Fruit fly (Drosophila melanogaster) whole organism, pupa: ENCODE data around the gene CG13982.
A peak's percentile ranks its signal among the peaks of the same experiment; 100 is the strongest.

Source experiments
- CG10348 ChIP-seq: fragments of 200-800 bp; sonication (Bioruptor generic); IDR thresholded peaks from 2 replicates; pipeline ENCODE4 v1.3.6; 2022; ENCODE audit warnings: missing biosample characterization, missing genetic modification characterization
- CG12605 ChIP-seq: fragments of 200-800 bp; sonication (Bioruptor generic); IDR thresholded peaks from 2 replicates; pipeline ENCODE4 v1.3.6; 2022; ENCODE audit warnings: missing biosample characterization, missing genetic modification characterization
- CG13204 ChIP-seq: fragments of 200-800 bp; sonication (Bioruptor generic); optimal IDR thresholded peaks from 2 replicates; lab custom pipeline; 2018; ENCODE audit warnings: missing biosample characterization, mild to moderate bottlenecking, missing genetic modification characterization, moderate library complexity
- CG14655 ChIP-seq: fragments of 200-800 bp; sonication (Bioruptor generic); optimal IDR thresholded peaks from 3 replicates; lab custom pipeline; 2017; ENCODE audit warnings: mild to moderate bottlenecking, missing biosample characterization, missing genetic modification reagents, missing genetic modification characterization
- CG15710 ChIP-seq: fragments of 200-800 bp; sonication (Bioruptor generic); optimal IDR thresholded peaks from 2 replicates; lab custom pipeline; 2018; ENCODE audit warnings: missing biosample characterization, mild to moderate bottlenecking, missing genetic modification characterization, moderate library complexity
- CG17806 ChIP-seq: fragments of 200-800 bp; sonication (Bioruptor generic); optimal IDR thresholded peaks from 2 replicates; lab custom pipeline; 2018; ENCODE audit warnings: missing biosample characterization, mild to moderate bottlenecking, missing genetic modification characterization, moderate library complexity
- CG32121 ChIP-seq: fragments of 200-800 bp; sonication (Bioruptor generic); IDR thresholded peaks from 2 replicates; pipeline ENCODE4 v1.3.6; 2022; ENCODE audit warnings: missing biosample characterization, missing genetic modification characterization
- CG34367 ChIP-seq: fragments of 200-800 bp; sonication (Bioruptor generic); optimal IDR thresholded peaks from 2 replicates; lab custom pipeline; 2018; ENCODE audit warnings: missing biosample characterization, mild to moderate bottlenecking, missing genetic modification characterization
- CG4496 ChIP-seq: fragments of 200-800 bp; sonication (Bioruptor generic); IDR thresholded peaks from 3 replicates; pipeline ENCODE4 v1.3.6; 2022; ENCODE audit warnings: missing biosample characterization, missing genetic modification characterization
- CG8159 ChIP-seq: fragments of 200-800 bp; sonication (Bioruptor generic); optimal IDR thresholded peaks from 3 replicates; lab custom pipeline; 2018; ENCODE audit warnings: missing biosample characterization, mild to moderate bottlenecking, missing genetic modification characterization, moderate library complexity
- CG8301 ChIP-seq: fragments of 200-800 bp; sonication (Bioruptor generic); optimal IDR thresholded peaks from 2 replicates; lab custom pipeline; 2018; ENCODE audit warnings: missing biosample characterization, mild to moderate bottlenecking, missing genetic modification characterization
- CG9948 ChIP-seq: fragments of 200-800 bp; sonication (Bioruptor generic); optimal IDR thresholded peaks from 2 replicates; lab custom pipeline; 2018; ENCODE audit warnings: missing biosample characterization, mild to moderate bottlenecking, missing genetic modification characterization, moderate library complexity
- D1 ChIP-seq: fragments of 200-800 bp; sonication (Bioruptor generic); optimal IDR thresholded peaks from 2 replicates; lab custom pipeline; 2018; ENCODE audit warnings: missing biosample characterization, mild to moderate bottlenecking, missing genetic modification characterization, moderate library complexity
- EcR ChIP-seq: fragments of 200-800 bp; sonication (Bioruptor generic); optimal IDR thresholded peaks from 3 replicates; lab custom pipeline; 2019; ENCODE audit warnings: missing biosample characterization, missing genetic modification characterization, mild to moderate bottlenecking, moderate library complexity, missing genetic modification reagents
- Ets98B ChIP-seq: fragments of 200-800 bp; sonication (Bioruptor generic); IDR thresholded peaks from 2 replicates; pipeline ENCODE4 v1.3.6; 2022; ENCODE audit warnings: missing biosample characterization, missing genetic modification characterization
- Pif1A ChIP-seq: fragments of 200-800 bp; sonication (Bioruptor generic); optimal IDR thresholded peaks from 3 replicates; lab custom pipeline; 2016; ENCODE audit warnings: missing biosample characterization, missing genetic modification characterization
- Pif1B ChIP-seq: fragments of 200-800 bp; sonication (Bioruptor generic); optimal IDR thresholded peaks from 3 replicates; lab custom pipeline; 2016; ENCODE audit warnings: missing biosample characterization, missing genetic modification characterization
- Snoo ChIP-seq: fragments of 200-800 bp; sonication (Bioruptor generic); optimal IDR thresholded peaks from 3 replicates; lab custom pipeline; 2017; ENCODE audit warnings: missing biosample characterization, mild to moderate bottlenecking, missing genetic modification characterization, inconsistent platforms
- fd96Ca ChIP-seq: fragments of 200-800 bp; sonication (Bioruptor generic); IDR thresholded peaks from 3 replicates; pipeline ENCODE4 v1.3.6; 2022; ENCODE audit warnings: missing biosample characterization, missing genetic modification characterization
- gl ChIP-seq: fragments of 200-800 bp; sonication (Bioruptor generic); optimal IDR thresholded peaks from 2 replicates; lab custom pipeline; 2018; ENCODE audit warnings: missing biosample characterization, mild to moderate bottlenecking, missing genetic modification characterization
- rn ChIP-seq: fragments of 200-800 bp; sonication (Bioruptor generic); IDR thresholded peaks from 2 replicates; pipeline ENCODE4 v1.3.6; 2022; ENCODE audit warnings: missing biosample characterization, missing genetic modification characterization

The CG13982 gene

dm6 chr2L:6379197-6379596 is 32.9 kb upstream of the CG13982 start:
- TF ChIP-seq CG8159 (tag; lab: Kevin White, UChicago) (peak; percentile 6), Pif1B (no peak)

dm6 chr2L:6380966-6381365 is 31.1 kb upstream of the CG13982 start, which contains the start of gene Nepl5:
Nepl5 (plus strand) TSS chr2L:6381266.
- TF ChIP-seq CG9948 (no peak), CG34367 (tag; lab: Kevin White, UChicago) (no peak), CG14655 (GFP tag; lab: Kevin White, UChicago) (no peak), CG17806 (tag; lab: Kevin White, UChicago) (no peak), Pif1B (no peak), Snoo (tag; lab: Kevin White, UChicago) (no peak), D1 (tag; lab: Kevin White, UChicago) (no peak), Pif1A (GFP tag; lab: Kevin White, UChicago) (no peak), gl (no peak), CG32121 (GFP tag; lab: Robert Waterston, UW) (no peak), Ets98B (GFP tag; lab: Robert Waterston, UW) (no peak)

dm6 chr2L:6385409-6385808 is 26.7 kb upstream of the CG13982 start, which contains the start of gene Nepl6:
Nepl6 (minus strand) TSS chr2L:6385512.
- peak; percentile 56 for TF ChIP-seq EcR (GFP tag; lab: Kevin White, UChicago)
- TF ChIP-seq CG32121 (GFP tag; lab: Robert Waterston, UW) = no peak
- TF ChIP-seq gl = no peak
- no peak for TF ChIP-seq CG14655 (GFP tag; lab: Kevin White, UChicago)
- TF ChIP-seq, all 21 proteins: peak for 1

dm6 chr2L:6387068-6387467 is 25.0 kb upstream of the CG13982 start:
- TF ChIP-seq Pif1A (GFP tag; lab: Kevin White, UChicago) = no peak
- no peak for TF ChIP-seq D1 (tag; lab: Kevin White, UChicago)
- TF ChIP-seq CG8301 (tag; lab: Kevin White, UChicago) = no peak
- no peak for TF ChIP-seq CG34367 (tag; lab: Kevin White, UChicago)
- no peak for TF ChIP-seq fd96Ca (GFP tag; lab: Robert Waterston, UW)
- no peak for TF ChIP-seq CG17806 (tag; lab: Kevin White, UChicago)
- no peak for TF ChIP-seq CG4496 (GFP tag; lab: Robert Waterston, UW)
- TF ChIP-seq EcR (GFP tag; lab: Kevin White, UChicago) = no peak
- no peak for TF ChIP-seq Ets98B (GFP tag; lab: Robert Waterston, UW)
- no peak for TF ChIP-seq CG15710 (tag; lab: Kevin White, UChicago)
- TF ChIP-seq CG13204 (GFP tag; lab: Kevin White, UChicago) = no peak
- no peak for TF ChIP-seq rn
- TF ChIP-seq, all 21 proteins: peak for 0

dm6 chr2L:6391469-6391868 is 20.6 kb upstream of the CG13982 start:
- TF ChIP-seq CG10348 (GFP tag; lab: Robert Waterston, UW) (no peak), CG34367 (tag; lab: Kevin White, UChicago) (no peak), D1 (tag; lab: Kevin White, UChicago) (no peak), Pif1A (GFP tag; lab: Kevin White, UChicago) (no peak), CG9948 (no peak), rn (no peak), CG8159 (tag; lab: Kevin White, UChicago) (no peak), CG17806 (tag; lab: Kevin White, UChicago) (no peak), CG15710 (tag; lab: Kevin White, UChicago) (no peak), Snoo (tag; lab: Kevin White, UChicago) (no peak)

dm6 chr2L:6397149-6397548 is 15.0 kb upstream of the CG13982 start, which contains the start of gene CG42369:
CG42369 (minus strand) TSS chr2L:6397249.
- TF ChIP-seq CG9948 = no peak
- no peak for TF ChIP-seq CG13204 (GFP tag; lab: Kevin White, UChicago)
- TF ChIP-seq EcR (GFP tag; lab: Kevin White, UChicago) = no peak
- no peak for TF ChIP-seq CG12605 (GFP tag; lab: Robert Waterston, UW)
- no peak for TF ChIP-seq Snoo (tag; lab: Kevin White, UChicago)
- TF ChIP-seq CG17806 (tag; lab: Kevin White, UChicago) = no peak
- TF ChIP-seq Ets98B (GFP tag; lab: Robert Waterston, UW) = no peak
- TF ChIP-seq CG34367 (tag; lab: Kevin White, UChicago) = no peak
- no peak for TF ChIP-seq CG4496 (GFP tag; lab: Robert Waterston, UW)
- no peak for TF ChIP-seq fd96Ca (GFP tag; lab: Robert Waterston, UW)
- no peak for TF ChIP-seq gl
- no peak for TF ChIP-seq CG32121 (GFP tag; lab: Robert Waterston, UW)
- no peak for TF ChIP-seq CG8159 (tag; lab: Kevin White, UChicago)

dm6 chr2L:6411089-6411757 is 892 bp upstream of the CG13982 start, which contains the start of gene DIP-epsilon:
DIP-epsilon (minus strand) TSS chr2L:6411326.
- TF ChIP-seq CG4496 (GFP tag; lab: Robert Waterston, UW) (peak; percentile 27; the same call in 1 of the 3 replicates), Snoo (tag; lab: Kevin White, UChicago) (no peak)
- TF ChIP-seq, all 21 proteins: peak for 1
